Fruit fly (Drosophila melanogaster): ENCODE results near the gene Nup98-96.

dm6 chr3R:23783403-23783757 is 2.0 kb upstream of the Nup98-96 start:
- TF ChIP-seq pad (GFP tag; optimal IDR thresholded peaks at IDR 0.05) (no peak), CG7045 (GFP tag; optimal IDR thresholded peaks at IDR 0.05) (no peak), bab1 (GFP tag; optimal IDR thresholded peaks at IDR 0.05) (no peak), CG11617 (GFP tag; optimal IDR thresholded peaks at IDR 0.05) (no peak), toe (GFP tag; optimal IDR thresholded peaks at IDR 0.05) (no peak), Crg-1 (GFP tag; optimal IDR thresholded peaks at IDR 0.05) (no peak), CG33017 (tag; optimal IDR thresholded peaks at IDR 0.05) (no peak), cnc (optimal IDR thresholded peaks at IDR 0.05) (no peak), cic (GFP tag; optimal IDR thresholded peaks at IDR 0.05) (peak; percentile 47), CG1620 (GFP tag; optimal IDR thresholded peaks at IDR 0.05) (no peak), CG12768 (GFP tag; optimal IDR thresholded peaks at IDR 0.05) (no peak)
